Worm (Caenorhabditis elegans) whole organism, L3 larva: Measurements from ENCODE around the gene H03E18.1.

Experiments used
- R02D3.7 ChIP-seq: fragments of 150-350 bp; optimal IDR thresholded peaks from 2 replicates; lab custom pipeline; 2014; ENCODE audit warnings: missing biosample characterization, missing genetic modification characterization
- ZK546.5 ChIP-seq: sonication (generic microtip); optimal IDR thresholded peaks from 2 replicates; lab custom pipeline; 2017; ENCODE audit warnings: missing biosample characterization, missing genetic modification characterization
- aly-2 ChIP-seq: fragments of 150-350 bp; optimal IDR thresholded peaks from 2 replicates; lab custom pipeline; 2014; ENCODE audit warnings: missing biosample characterization, missing genetic modification characterization
- ama-1 ChIP-seq: fragments of 150-350 bp; optimal IDR thresholded peaks from 2 replicates; lab custom pipeline; 2018
- ceh-16 ChIP-seq: sonication (generic microtip); optimal IDR thresholded peaks from 2 replicates; lab custom pipeline; 2017; ENCODE audit warnings: missing biosample characterization, missing genetic modification characterization
- ceh-28 ChIP-seq: fragments of 150-350 bp; optimal IDR thresholded peaks from 2 replicates; lab custom pipeline; 2014; ENCODE audit warnings: missing biosample characterization, missing genetic modification reagents, missing genetic modification characterization
- ceh-82 ChIP-seq: fragments of 150-350 bp; optimal IDR thresholded peaks from 2 replicates; lab custom pipeline; 2014; ENCODE audit warnings: missing biosample characterization, missing genetic modification characterization
- ceh-9 ChIP-seq: sonication (generic microtip); optimal IDR thresholded peaks from 2 replicates; lab custom pipeline; 2018; ENCODE audit warnings: missing biosample characterization, missing genetic modification characterization
- egl-5 ChIP-seq: fragments of 150-350 bp; optimal IDR thresholded peaks from 2 replicates; lab custom pipeline; 2017; ENCODE audit warnings: missing biosample characterization, missing genetic modification reagents, missing genetic modification characterization, inconsistent platforms
- elt-2 ChIP-seq: sonication (generic microtip); optimal IDR thresholded peaks from 2 replicates; lab custom pipeline; 2016; ENCODE audit warnings: missing genetic modification reagents, mild to moderate bottlenecking, missing genetic modification characterization, missing compliant biosample characterization
- elt-3 ChIP-seq, 3 experiments: fragments of 150-350 bp in 1 of 3; sonication (generic microtip) in 2 of 3; optimal IDR thresholded peaks; 2 replicates in 2 of 3; 4 replicates in 1 of 3; lab custom pipeline; 2014 to 2017; ENCODE audit warnings: missing biosample characterization in 3 of 3, missing genetic modification characterization in 3 of 3
- eor-1 ChIP-seq, 2 experiments: fragments of 150-350 bp; optimal IDR thresholded peaks; 2 replicates each; lab custom pipeline; 2014 to 2018; ENCODE audit warnings: missing biosample characterization in 2 of 2, missing genetic modification characterization in 2 of 2
- fkh-10 ChIP-seq: sonication (generic microtip); optimal IDR thresholded peaks from 2 replicates; lab custom pipeline; 2017; ENCODE audit warnings: missing biosample characterization, missing genetic modification reagents, missing genetic modification characterization
- fkh-2 ChIP-seq: fragments of 150-350 bp; optimal IDR thresholded peaks from 2 replicates; lab custom pipeline; 2014; ENCODE audit warnings: missing biosample characterization, missing genetic modification reagents, missing genetic modification characterization
- fos-1 ChIP-seq: fragments of 150-350 bp; optimal IDR thresholded peaks from 2 replicates; lab custom pipeline; 2014; ENCODE audit warnings: missing biosample characterization, missing genetic modification characterization
- hmg-11 ChIP-seq: sonication (generic microtip); optimal IDR thresholded peaks from 2 replicates; lab custom pipeline; 2016; ENCODE audit warnings: missing genetic modification characterization, missing compliant biosample characterization
- jun-1 ChIP-seq: fragments of 150-350 bp; optimal IDR thresholded peaks from 2 replicates; lab custom pipeline; 2014; ENCODE audit warnings: missing biosample characterization, missing genetic modification reagents, missing genetic modification characterization
- lin-15B ChIP-seq: fragments of 150-350 bp; optimal IDR thresholded peaks from 2 replicates; lab custom pipeline; 2014; ENCODE audit warnings: missing biosample characterization, missing genetic modification characterization
- lin-39 ChIP-seq: fragments of 150-350 bp; optimal IDR thresholded peaks from 2 replicates; lab custom pipeline; 2018; ENCODE audit warnings: missing biosample characterization, missing genetic modification reagents, missing genetic modification characterization
- lsy-12 ChIP-seq: sonication (generic microtip); optimal IDR thresholded peaks from 2 replicates; lab custom pipeline; 2016; ENCODE audit warnings: mild to moderate bottlenecking, missing genetic modification characterization, missing compliant biosample characterization
- mdl-1 ChIP-seq: fragments of 150-350 bp; optimal IDR thresholded peaks from 2 replicates; lab custom pipeline; 2014; ENCODE audit warnings: missing biosample characterization, missing genetic modification characterization
- mml-1 ChIP-seq: fragments of 150-350 bp; sonication (generic microtip); optimal IDR thresholded peaks from 3 replicates; lab custom pipeline; 2014; ENCODE audit warnings: missing biosample characterization, missing genetic modification characterization
- nfya-1 ChIP-seq: sonication (generic microtip); optimal IDR thresholded peaks from 2 replicates; lab custom pipeline; 2017; ENCODE audit warnings: missing genetic modification characterization, mild to moderate bottlenecking, missing compliant biosample characterization, antibody characterized with exemption, moderate library complexity; ENCODE audit not compliant: insufficient read depth
- nhr-12 ChIP-seq: fragments of 150-350 bp; optimal IDR thresholded peaks from 2 replicates; lab custom pipeline; 2014; ENCODE audit warnings: missing biosample characterization, missing genetic modification characterization
- nhr-23 ChIP-seq: fragments of 150-350 bp; optimal IDR thresholded peaks from 2 replicates; lab custom pipeline; 2014; ENCODE audit warnings: missing biosample characterization, missing genetic modification reagents, missing genetic modification characterization
- nhr-237 ChIP-seq: fragments of 150-350 bp; optimal IDR thresholded peaks from 2 replicates; lab custom pipeline; 2014; ENCODE audit warnings: missing biosample characterization, missing genetic modification characterization
- nhr-25 ChIP-seq: sonication (generic microtip); optimal IDR thresholded peaks from 2 replicates; lab custom pipeline; 2017; ENCODE audit warnings: missing biosample characterization, missing genetic modification characterization
- nhr-28 ChIP-seq: fragments of 150-350 bp; optimal IDR thresholded peaks from 2 replicates; lab custom pipeline; 2014; ENCODE audit warnings: missing biosample characterization, missing genetic modification characterization
- nhr-43 ChIP-seq: sonication (generic microtip); optimal IDR thresholded peaks from 2 replicates; lab custom pipeline; 2016; ENCODE audit warnings: mild to moderate bottlenecking, missing genetic modification characterization, missing compliant biosample characterization; ENCODE audit not compliant: poor library complexity, severe bottlenecking
- nhr-67 ChIP-seq: fragments of 150-350 bp; optimal IDR thresholded peaks from 2 replicates; lab custom pipeline; 2014; ENCODE audit warnings: missing biosample characterization, missing genetic modification characterization
- nhr-76 ChIP-seq: fragments of 150-350 bp; sonication (generic microtip); optimal IDR thresholded peaks from 5 replicates; lab custom pipeline; 2014; ENCODE audit warnings: missing biosample characterization, missing genetic modification characterization
- nhr-77 ChIP-seq: fragments of 150-350 bp; optimal IDR thresholded peaks from 2 replicates; lab custom pipeline; 2014; ENCODE audit warnings: missing biosample characterization, missing genetic modification characterization
- pha-4 ChIP-seq: fragments of 150-350 bp; optimal IDR thresholded peaks from 2 replicates; lab custom pipeline; 2014; ENCODE audit warnings: missing biosample characterization, missing genetic modification reagents, missing genetic modification characterization
- pqm-1 ChIP-seq: fragments of 150-350 bp; optimal IDR thresholded peaks from 2 replicates; lab custom pipeline; 2017; ENCODE audit warnings: missing biosample characterization, missing genetic modification characterization, inconsistent platforms
- snpc-4 ChIP-seq: fragments of 150-350 bp; optimal IDR thresholded peaks from 2 replicates; lab custom pipeline; 2014; ENCODE audit warnings: missing biosample characterization, missing genetic modification characterization
- unc-39 ChIP-seq: sonication (generic microtip); optimal IDR thresholded peaks from 4 replicates; lab custom pipeline; 2017; ENCODE audit warnings: missing biosample characterization, missing genetic modification characterization
- unc-62 ChIP-seq: fragments of 150-350 bp; sonication (generic microtip); optimal IDR thresholded peaks from 4 replicates; lab custom pipeline; 2014; ENCODE audit warnings: missing biosample characterization, missing genetic modification reagents, missing genetic modification characterization
- ztf-11 ChIP-seq: fragments of 150-350 bp; optimal IDR thresholded peaks from 2 replicates; lab custom pipeline; 2014; ENCODE audit warnings: missing biosample characterization, missing genetic modification characterization
- ztf-4 ChIP-seq: fragments of 150-350 bp; optimal IDR thresholded peaks from 2 replicates; lab custom pipeline; 2014; ENCODE audit warnings: missing biosample characterization, missing genetic modification characterization

H03E18.1 gene

ce11 chrX:8481716-8482115 lies 26.0 kb upstream of the H03E18.1 start:
- peak; percentile 42 for TF ChIP-seq fkh-10 (GFP tag; lab: Kevin White, UChicago)
- no peak for TF ChIP-seq nhr-76
- no peak for TF ChIP-seq R02D3.7
- TF ChIP-seq lin-39 = peak; percentile 44
- no peak for TF ChIP-seq nhr-28 (tag; lab: Kevin White, UChicago)
- TF ChIP-seq nfya-1 = peak; percentile 37
- no peak for TF ChIP-seq unc-62 (GFP tag; lab: Kevin White, UChicago)
- TF ChIP-seq unc-39 (tag; lab: Kevin White, UChicago) = no peak
- peak; percentile 9 for TF ChIP-seq egl-5
- TF ChIP-seq ztf-4 (tag; lab: Kevin White, UChicago) = no peak

DNA sequence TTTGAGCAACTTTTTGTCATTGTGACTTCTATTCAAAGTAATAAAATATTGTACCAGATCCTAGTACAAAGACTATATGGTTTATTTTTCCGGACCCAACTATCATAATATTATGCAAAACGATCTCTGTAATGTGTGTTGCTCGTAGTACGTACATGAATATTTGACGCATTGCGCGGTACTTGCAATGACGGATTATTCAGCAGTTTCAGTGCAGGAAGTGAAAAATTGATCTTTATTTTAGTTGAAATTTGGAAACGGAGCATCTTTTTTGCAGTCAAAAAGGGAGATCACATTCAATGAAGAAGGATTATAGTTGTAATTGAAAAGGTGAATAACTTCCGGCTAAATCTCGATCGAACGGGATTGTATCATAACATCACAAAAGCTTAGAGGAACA lies 23.7 kb upstream of the H03E18.1 start:
- TF ChIP-seq ceh-16 (tag; lab: Kevin White, UChicago) (no peak), egl-5 (no peak), elt-2 (tag; lab: Kevin White, UChicago) (no peak), ceh-9 (tag; lab: Kevin White, UChicago) (no peak), lin-15B (tag; lab: Kevin White, UChicago) (no peak), eor-1 (tag; optimal IDR thresholded peaks at IDR 0.05; lab: Kevin White, UChicago) (no peak), aly-2 (no peak), ztf-11 (no peak), fkh-2 (tag; lab: Kevin White, UChicago) (no peak)

DNA sequence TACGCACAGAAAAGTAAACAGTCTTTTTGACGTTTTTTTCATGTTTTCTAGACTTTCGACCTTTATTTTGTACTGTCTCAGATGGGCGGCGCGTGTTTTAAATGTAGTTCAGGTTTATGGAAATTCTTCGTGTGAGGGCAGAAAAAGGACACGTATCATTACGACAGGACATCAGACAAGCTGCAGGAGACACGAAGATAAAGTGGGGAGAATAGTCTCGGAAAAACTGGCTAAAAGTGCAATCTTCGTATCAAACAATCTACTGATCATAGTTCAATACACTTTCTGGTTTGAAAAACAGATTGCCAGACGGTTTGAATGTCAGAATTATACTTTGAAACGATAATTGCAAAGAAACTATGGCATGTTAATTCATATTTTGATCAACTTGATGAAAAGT lies 22.3 kb upstream of the H03E18.1 start:
- no peak for TF ChIP-seq nhr-67 (tag; lab: Kevin White, UChicago)
- TF ChIP-seq lsy-12 (tag; lab: Kevin White, UChicago) = no peak
- peak; percentile 92 for TF ChIP-seq nhr-43 (tag; lab: Kevin White, UChicago)
- peak; percentile 76 for TF ChIP-seq nhr-25 (tag; lab: Kevin White, UChicago)
- no peak for TF ChIP-seq elt-3 (tag; optimal IDR thresholded peaks at IDR 0.05; lab: Kevin White, UChicago)
- TF ChIP-seq nhr-23 (tag; lab: Kevin White, UChicago) = peak; percentile 81
- no peak for TF ChIP-seq egl-5

DNA sequence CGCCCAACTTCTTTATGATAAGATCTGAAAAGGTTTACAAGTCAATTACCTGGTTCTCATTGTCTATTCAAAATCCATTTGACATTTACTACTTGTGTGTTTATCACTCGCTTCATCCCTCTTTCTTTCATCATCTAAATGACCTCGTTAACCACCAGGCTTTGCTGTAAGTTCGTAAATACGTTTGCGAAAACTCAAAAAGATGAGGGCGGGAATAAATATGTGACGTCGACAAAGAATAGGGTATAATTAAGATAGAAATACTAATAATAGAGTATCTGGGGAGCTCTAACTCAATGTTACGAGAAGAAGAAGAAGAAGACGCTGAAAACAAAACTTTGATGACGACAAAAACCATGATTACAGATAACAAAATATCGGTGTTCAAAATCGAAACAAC lies 18.3 kb upstream of the H03E18.1 start:
- TF ChIP-seq fos-1 (tag; lab: Kevin White, UChicago) (no peak), mdl-1 (no peak), fkh-10 (GFP tag; lab: Kevin White, UChicago) (no peak), ceh-9 (tag; lab: Kevin White, UChicago) (no peak), snpc-4 (tag; lab: Kevin White, UChicago) (no peak), nhr-28 (tag; lab: Kevin White, UChicago) (no peak), elt-2 (tag; lab: Kevin White, UChicago) (no peak), aly-2 (no peak), hmg-11 (no peak), nfya-1 (no peak), lin-39 (no peak), ztf-4 (tag; lab: Kevin White, UChicago) (no peak), ceh-28 (no peak), fkh-2 (tag; lab: Kevin White, UChicago) (no peak)

DNA sequence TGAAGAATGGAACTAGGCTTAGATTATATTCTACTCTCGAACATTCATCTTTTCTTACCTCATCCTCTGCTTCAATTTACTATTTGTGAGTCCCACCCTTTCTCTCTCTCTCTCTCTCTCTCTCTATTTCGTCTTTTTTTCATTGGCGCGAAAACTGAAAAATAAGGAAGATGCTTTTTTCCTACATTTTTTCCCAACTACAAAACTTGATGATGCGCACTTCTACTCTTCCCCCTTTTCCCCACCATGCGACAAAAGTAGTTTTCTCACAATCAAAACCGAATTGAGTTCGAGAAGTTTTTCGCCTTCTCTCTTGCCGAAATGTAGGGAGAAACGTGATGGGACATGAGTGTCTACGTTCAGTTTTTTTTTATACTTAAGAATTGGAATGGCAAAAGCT lies 17.8 kb upstream of the H03E18.1 start:
- TF ChIP-seq nhr-237 (tag; lab: Kevin White, UChicago) (no peak), R02D3.7 (no peak), ceh-28 (no peak), ZK546.5 (tag; lab: Kevin White, UChicago) (no peak), nhr-67 (tag; lab: Kevin White, UChicago) (no peak), ceh-16 (tag; lab: Kevin White, UChicago) (no peak), lsy-12 (tag; lab: Kevin White, UChicago) (no peak), ceh-9 (tag; lab: Kevin White, UChicago) (no peak), mml-1 (tag; lab: Kevin White, UChicago) (no peak), ztf-11 (no peak), nfya-1 (peak; percentile 1), fkh-10 (GFP tag; lab: Kevin White, UChicago) (peak; percentile 79)

- no peak for TF ChIP-seq nhr-12 (tag; lab: Kevin White, UChicago)
- no peak for TF ChIP-seq ama-1
- no peak for TF ChIP-seq nhr-76
- no peak for TF ChIP-seq nhr-25 (tag; lab: Kevin White, UChicago)
- TF ChIP-seq nhr-28 (tag; lab: Kevin White, UChicago) = no peak
- TF ChIP-seq ceh-9 (tag; lab: Kevin White, UChicago) = no peak
- TF ChIP-seq jun-1 (tag; lab: Kevin White, UChicago) = peak; percentile 1
- no peak for TF ChIP-seq nhr-67 (tag; lab: Kevin White, UChicago)
- TF ChIP-seq pqm-1 (tag; lab: Kevin White, UChicago) = peak; percentile 17
- TF ChIP-seq hmg-11 = no peak
- TF ChIP-seq nhr-77 (tag; lab: Kevin White, UChicago) = no peak
- peak; percentile 80 for TF ChIP-seq pha-4
- TF ChIP-seq ztf-11 = no peak
- no peak for TF ChIP-seq elt-3 (tag; optimal IDR thresholded peaks at IDR 0.05; lab: Kevin White, UChicago)
- TF ChIP-seq fkh-2 (tag; lab: Kevin White, UChicago) = no peak
- TF ChIP-seq aly-2 = no peak
- peak; percentile 41 for TF ChIP-seq elt-2 (tag; lab: Kevin White, UChicago)
- TF ChIP-seq ceh-82 (tag; lab: Kevin White, UChicago) = no peak
- no peak for TF ChIP-seq ceh-28
Measured at ce11 chrX:8492750-8493149, 14.9 kb upstream of the H03E18.1 start.
